Fruit fly (Drosophila melanogaster) whole organism, embryonic: ENCODE measurements around the gene Snx27.
A peak's percentile ranks its signal among the peaks of the same experiment; 100 is the strongest.

ENCODE experiments used
- BEAF-32 ChIP-seq: fragments of 200-800 bp; sonication (Bioruptor generic); optimal IDR thresholded peaks from 3 replicates; lab custom pipeline; 2017; ENCODE audit warnings: missing biosample characterization, missing genetic modification characterization, mild to moderate bottlenecking, moderate library complexity, missing genetic modification reagents
- CG11456 ChIP-seq: fragments of 200-800 bp; sonication (Bioruptor generic); IDR thresholded peaks from 3 replicates; pipeline ENCODE4 v1.3.6; 2022; ENCODE audit warnings: missing biosample characterization, missing genetic modification characterization
- CG12391 ChIP-seq: fragments of 200-800 bp; sonication (Bioruptor generic); optimal IDR thresholded peaks from 3 replicates; lab custom pipeline; 2018; ENCODE audit warnings: missing biosample characterization, mild to moderate bottlenecking, missing genetic modification characterization, moderate library complexity
- CG13424 ChIP-seq: fragments of 200-800 bp; sonication (Bioruptor generic); optimal IDR thresholded peaks from 2 replicates; lab custom pipeline; 2019; ENCODE audit warnings: missing biosample characterization, mild to moderate bottlenecking, missing genetic modification characterization, moderate library complexity
- CG14050 ChIP-seq: fragments of 200-800 bp; sonication (Bioruptor generic); IDR thresholded peaks from 3 replicates; pipeline ENCODE4 v1.3.6; 2022; ENCODE audit warnings: missing biosample characterization, missing genetic modification characterization
- CG14710 ChIP-seq: fragments of 200-800 bp; sonication (Bioruptor generic); optimal IDR thresholded peaks from 3 replicates; lab custom pipeline; 2019; ENCODE audit warnings: missing biosample characterization, mild to moderate bottlenecking, missing genetic modification characterization, moderate library complexity
- CG15514 ChIP-seq: fragments of 200-800 bp; sonication (Bioruptor generic); optimal IDR thresholded peaks from 3 replicates; lab custom pipeline; 2017; ENCODE audit warnings: missing biosample characterization, missing genetic modification characterization, mild to moderate bottlenecking, moderate library complexity, missing genetic modification reagents
- CG16815 ChIP-seq: fragments of 200-800 bp; sonication (Bioruptor generic); optimal IDR thresholded peaks from 3 replicates; lab custom pipeline; 2017; ENCODE audit warnings: missing biosample characterization, mild to moderate bottlenecking, missing genetic modification characterization
- CG17568 ChIP-seq: fragments of 200-800 bp; sonication (Bioruptor generic); optimal IDR thresholded peaks from 2 replicates; lab custom pipeline; 2018; ENCODE audit warnings: missing biosample characterization, mild to moderate bottlenecking, missing genetic modification characterization, moderate library complexity
- CG17829 ChIP-seq: fragments of 200-800 bp; optimal IDR thresholded peaks from 2 replicates; lab custom pipeline; 2019; ENCODE audit warnings: missing biosample characterization, mild to moderate bottlenecking, missing genetic modification characterization, moderate library complexity
- CG18262 ChIP-seq: fragments of 200-800 bp; optimal IDR thresholded peaks from 3 replicates; lab custom pipeline; 2019; ENCODE audit warnings: missing biosample characterization, mild to moderate bottlenecking, missing genetic modification characterization, moderate library complexity
- CG32767 ChIP-seq: fragments of 200-800 bp; sonication (Bioruptor generic); IDR thresholded peaks from 2 replicates; pipeline ENCODE4 v1.3.6; 2022; ENCODE audit warnings: missing biosample characterization, missing genetic modification characterization
- CG32772 ChIP-seq: fragments of 200-800 bp; sonication (Bioruptor generic); IDR thresholded peaks from 2 replicates; pipeline ENCODE4 v1.3.6; 2022; ENCODE audit warnings: missing biosample characterization, missing genetic modification characterization
- CG33557 ChIP-seq: fragments of 200-800 bp; sonication (Bioruptor generic); optimal IDR thresholded peaks from 2 replicates; lab custom pipeline; 2019; ENCODE audit warnings: missing biosample characterization, mild to moderate bottlenecking, missing genetic modification characterization, moderate library complexity
- CG3838 ChIP-seq: fragments of 200-800 bp; sonication (Bioruptor generic); optimal IDR thresholded peaks from 3 replicates; lab custom pipeline; 2016; ENCODE audit warnings: missing biosample characterization, missing genetic modification characterization
- CG4730 ChIP-seq: fragments of 200-800 bp; sonication (Bioruptor generic); IDR thresholded peaks from 2 replicates; pipeline ENCODE4 v1.3.6; 2022; ENCODE audit warnings: missing biosample characterization, missing genetic modification characterization
- CG7271 ChIP-seq: fragments of 200-800 bp; sonication (Bioruptor generic); optimal IDR thresholded peaks from 2 replicates; lab custom pipeline; 2018; ENCODE audit warnings: missing biosample characterization, mild to moderate bottlenecking, missing genetic modification characterization, moderate library complexity
- CG8359 ChIP-seq: fragments of 200-800 bp; sonication (Bioruptor generic); optimal IDR thresholded peaks from 2 replicates; lab custom pipeline; 2017; ENCODE audit warnings: missing biosample characterization, mild to moderate bottlenecking, missing genetic modification characterization, borderline replicate concordance
- CG8924 ChIP-seq: fragments of 200-800 bp; optimal IDR thresholded peaks from 3 replicates; lab custom pipeline; 2019; ENCODE audit warnings: missing biosample characterization, mild to moderate bottlenecking, missing genetic modification characterization, moderate library complexity
- ERR ChIP-seq: fragments of 200-800 bp; sonication (Bioruptor generic); optimal IDR thresholded peaks from 2 replicates; lab custom pipeline; 2016; ENCODE audit warnings: missing biosample characterization, missing genetic modification characterization
- Gsc ChIP-seq: fragments of 200-800 bp; sonication (Bioruptor generic); IDR thresholded peaks from 2 replicates; pipeline ENCODE4 v1.3.6; 2022; ENCODE audit warnings: missing biosample characterization, missing genetic modification characterization
- H15 ChIP-seq: fragments of 200-800 bp; sonication (Bioruptor generic); IDR thresholded peaks from 3 replicates; pipeline ENCODE4 v1.3.6; 2022; ENCODE audit warnings: missing biosample characterization, missing genetic modification characterization
- HHEX ChIP-seq: fragments of 200-800 bp; sonication (Bioruptor generic); optimal IDR thresholded peaks from 3 replicates; lab custom pipeline; 2017; ENCODE audit warnings: missing biosample characterization, mild to moderate bottlenecking, missing genetic modification characterization, missing genetic modification reagents
- HLH4C ChIP-seq: fragments of 200-800 bp; sonication (Bioruptor generic); IDR thresholded peaks from 3 replicates; pipeline ENCODE4 v1.3.6; 2022; ENCODE audit warnings: missing biosample characterization, missing genetic modification characterization; ENCODE audit not compliant: partially characterized antibody
- Hsf ChIP-seq: fragments of 200-800 bp; sonication (Bioruptor generic); optimal IDR thresholded peaks from 3 replicates; lab custom pipeline; 2016; ENCODE audit warnings: missing biosample characterization, missing genetic modification characterization
- Myb ChIP-seq: fragments of 200-800 bp; sonication (Bioruptor generic); optimal IDR thresholded peaks from 2 replicates; lab custom pipeline; 2016; ENCODE audit warnings: missing biosample characterization, missing genetic modification characterization
- Nf-YB ChIP-seq: fragments of 200-800 bp; sonication (Bioruptor generic); optimal IDR thresholded peaks from 3 replicates; lab custom pipeline; 2019; ENCODE audit warnings: missing biosample characterization, mild to moderate bottlenecking, missing genetic modification characterization, moderate library complexity
- Oaz ChIP-seq: fragments of 200-800 bp; sonication (Bioruptor generic); IDR thresholded peaks from 2 replicates; pipeline ENCODE4 v1.3.6; 2022; ENCODE audit warnings: missing biosample characterization, missing genetic modification characterization
- Rfx ChIP-seq: fragments of 200-800 bp; sonication (Bioruptor generic); IDR thresholded peaks from 2 replicates; pipeline ENCODE4 v1.3.6; 2022; ENCODE audit warnings: missing biosample characterization, missing genetic modification characterization
- Side ChIP-seq: fragments of 200-800 bp; sonication (Bioruptor generic); optimal IDR thresholded peaks from 2 replicates; lab custom pipeline; 2016; ENCODE audit warnings: missing biosample characterization, missing genetic modification characterization
- Trl ChIP-seq, 3 experiments: fragments of >200 bp in 2 of 3; fragments of 200-800 bp in 1 of 3; sonication (Bioruptor generic) in 1 of 3; optimal IDR thresholded peaks; 2 replicates in 1 of 3; 3 replicates in 2 of 3; lab custom pipeline; 2016 to 2017; ENCODE audit warnings: missing biosample characterization in 1 of 3, missing genetic modification characterization in 1 of 3
- Xbp1 ChIP-seq: fragments of 200-800 bp; sonication (Bioruptor generic); optimal IDR thresholded peaks from 3 replicates; lab custom pipeline; 2016; ENCODE audit warnings: missing biosample characterization, mild to moderate bottlenecking, missing genetic modification characterization
- amos ChIP-seq: fragments of 200-800 bp; sonication (Bioruptor generic); IDR thresholded peaks from 2 replicates; pipeline ENCODE4 v1.3.6; 2022; ENCODE audit warnings: missing biosample characterization, missing genetic modification characterization; ENCODE audit not compliant: partially characterized antibody
- caup ChIP-seq: fragments of 200-800 bp; sonication (Bioruptor generic); optimal IDR thresholded peaks from 3 replicates; lab custom pipeline; 2017; ENCODE audit warnings: missing biosample characterization, mild to moderate bottlenecking, missing genetic modification characterization, moderate library complexity; ENCODE audit not compliant: severe bottlenecking
- crol ChIP-seq: fragments of 200-800 bp; sonication (Bioruptor generic); IDR thresholded peaks from 2 replicates; pipeline ENCODE4 v1.3.6; 2022; ENCODE audit warnings: missing biosample characterization, missing genetic modification characterization
- dmrt99B ChIP-seq: fragments of 200-800 bp; sonication (Bioruptor generic); optimal IDR thresholded peaks from 2 replicates; lab custom pipeline; 2018; ENCODE audit warnings: missing biosample characterization, mild to moderate bottlenecking, missing genetic modification characterization, moderate library complexity
- eyg ChIP-seq: fragments of 200-800 bp; sonication (Bioruptor generic); optimal IDR thresholded peaks from 3 replicates; lab custom pipeline; 2016; ENCODE audit warnings: missing biosample characterization, missing genetic modification characterization
- fd96Cb ChIP-seq: fragments of 200-800 bp; sonication (Bioruptor generic); optimal IDR thresholded peaks from 2 replicates; lab custom pipeline; 2018; ENCODE audit warnings: missing biosample characterization, mild to moderate bottlenecking, missing genetic modification characterization, moderate library complexity
- gem ChIP-seq: fragments of 200-800 bp; sonication (Bioruptor generic); optimal IDR thresholded peaks from 2 replicates; lab custom pipeline; 2019; ENCODE audit warnings: missing biosample characterization, mild to moderate bottlenecking, missing genetic modification characterization, moderate library complexity
- jigr1 ChIP-seq: fragments of 200-800 bp; sonication (Bioruptor generic); IDR thresholded peaks from 3 replicates; pipeline ENCODE4 v1.3.6; 2022; ENCODE audit warnings: missing biosample characterization, missing genetic modification characterization
- lbe ChIP-seq: fragments of 200-800 bp; sonication (Bioruptor generic); optimal IDR thresholded peaks from 2 replicates; lab custom pipeline; 2016; ENCODE audit warnings: missing biosample characterization, mild to moderate bottlenecking, missing genetic modification characterization
- nau ChIP-seq: fragments of 200-800 bp; sonication (Bioruptor generic); optimal IDR thresholded peaks from 3 replicates; lab custom pipeline; 2017; ENCODE audit warnings: missing biosample characterization, mild to moderate bottlenecking, missing genetic modification characterization, missing genetic modification reagents
- ranshi ChIP-seq: fragments of 200-800 bp; sonication (Bioruptor generic); IDR thresholded peaks from 2 replicates; pipeline ENCODE4 v1.3.6; 2022; ENCODE audit warnings: missing biosample characterization, missing genetic modification characterization
- ro ChIP-seq: fragments of 200-800 bp; sonication (Bioruptor generic); IDR thresholded peaks from 2 replicates; pipeline ENCODE4 v1.3.6; 2022; ENCODE audit warnings: missing biosample characterization, missing genetic modification characterization
- sima ChIP-seq: fragments of 200-800 bp; sonication (Bioruptor generic); optimal IDR thresholded peaks from 2 replicates; lab custom pipeline; 2016; ENCODE audit warnings: missing biosample characterization, missing genetic modification characterization
- sob ChIP-seq: fragments of 200-800 bp; sonication (Bioruptor generic); IDR thresholded peaks from 2 replicates; pipeline ENCODE4 v1.3.6; 2022; ENCODE audit warnings: missing biosample characterization, missing genetic modification characterization
- sqz ChIP-seq: fragments of 200-800 bp; sonication (Bioruptor generic); optimal IDR thresholded peaks from 3 replicates; lab custom pipeline; 2018; ENCODE audit warnings: missing biosample characterization, mild to moderate bottlenecking, missing genetic modification characterization
- stwl ChIP-seq: fragments of 200-800 bp; sonication (Bioruptor generic); optimal IDR thresholded peaks from 3 replicates; lab custom pipeline; 2018; ENCODE audit warnings: missing biosample characterization, mild to moderate bottlenecking, missing genetic modification characterization, moderate library complexity
- sug ChIP-seq: fragments of 200-800 bp; optimal IDR thresholded peaks from 2 replicates; lab custom pipeline; 2019; ENCODE audit warnings: missing biosample characterization, mild to moderate bottlenecking, missing genetic modification characterization, moderate library complexity
- vnd ChIP-seq: fragments of 200-800 bp; sonication (Bioruptor generic); IDR thresholded peaks from 3 replicates; pipeline ENCODE4 v1.3.6; 2022; ENCODE audit warnings: missing biosample characterization, missing genetic modification characterization; ENCODE audit not compliant: partially characterized antibody

Gene Snx27

DNA sequence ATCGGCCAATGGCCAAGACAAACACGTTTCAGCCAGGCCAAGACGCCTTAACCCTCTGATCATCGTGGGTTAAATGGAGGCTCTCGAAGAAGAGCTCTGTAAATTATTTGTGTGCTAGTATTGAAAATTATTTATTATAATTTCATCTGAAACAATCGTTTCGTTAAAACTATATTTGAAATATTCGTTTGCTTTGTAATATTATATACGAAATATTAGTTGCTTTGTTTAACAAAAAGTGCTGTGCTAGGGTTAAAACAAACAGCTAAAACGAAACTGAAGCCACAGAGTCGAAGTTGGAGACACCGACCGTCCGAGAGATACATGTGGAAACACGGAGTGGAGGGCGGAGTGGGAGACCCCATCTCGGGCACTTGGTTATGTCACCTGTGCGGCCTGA, 48.7 kb upstream of the Snx27 start (continued):
- TF ChIP-seq fd96Cb (tag; lab: Kevin White, UChicago) (no peak), Myb (GFP tag; lab: Kevin White, UChicago) (no peak), Oaz (GFP tag; lab: Robert Waterston, UW) (no peak), CG32767 (GFP tag; lab: Robert Waterston, UW) (no peak), CG7271 (tag; lab: Kevin White, UChicago) (no peak), ranshi (GFP tag; lab: Robert Waterston, UW) (no peak), Xbp1 (GFP tag; lab: Kevin White, UChicago) (peak; percentile 7), eyg (no peak), Rfx (0 out of 2 replicates have a peak, but pooled peaks have one; percentile 21), jigr1 (GFP tag; lab: Robert Waterston, UW) (no peak), Side (GFP tag; lab: Kevin White, UChicago) (no peak), HHEX (no peak), CG14050 (GFP tag; lab: Robert Waterston, UW) (no peak), sob (GFP tag; lab: Robert Waterston, UW) (0 out of 2 replicates have a peak, but pooled peaks have one; percentile 26), CG3838 (GFP tag; lab: Kevin White, UChicago) (no peak), sima (GFP tag; lab: Kevin White, UChicago) (no peak), stwl (tag; lab: Kevin White, UChicago) (no peak), Gsc (no peak), CG11456 (no peak), Hsf (GFP tag; lab: Kevin White, UChicago) (no peak), CG16815 (GFP tag; lab: Kevin White, UChicago) (no peak), H15 (no peak), Trl (optimal IDR thresholded peaks at IDR 0.05; lab: Kevin White, UChicago) (no peak), Trl (GFP tag; optimal IDR thresholded peaks at IDR 0.05; lab: Kevin White, UChicago) (no peak), CG17568 (GFP tag; lab: Kevin White, UChicago) (no peak), CG8924 (tag; lab: Kevin White, UChicago) (peak; percentile 48), nau (GFP tag; lab: Kevin White, UChicago) (no peak), BEAF-32 (no peak), sqz (GFP tag; lab: Kevin White, UChicago) (no peak), CG13424 (tag; lab: Kevin White, UChicago) (peak; percentile 45), sug (no peak), ro (GFP tag; lab: Robert Waterston, UW) (no peak), amos (no peak), CG15514 (GFP tag; lab: Kevin White, UChicago) (no peak), CG17829 (tag; lab: Kevin White, UChicago) (no peak), vnd (no peak), gem (tag; lab: Kevin White, UChicago) (peak; percentile 65), HLH4C (GFP tag; lab: Robert Waterston, UW) (no peak), CG33557 (GFP tag; lab: Kevin White, UChicago) (no peak), caup (no peak), CG18262 (tag; lab: Kevin White, UChicago) (peak; percentile 58), dmrt99B (tag; lab: Kevin White, UChicago) (peak; percentile 72), lbe (GFP tag; lab: Kevin White, UChicago) (peak; percentile 68), crol (GFP tag; lab: Robert Waterston, UW) (no peak; the same call in 1 of the 2 replicates), Nf-YB (GFP tag; lab: Kevin White, UChicago) (no peak), CG12391 (tag; lab: Kevin White, UChicago) (peak; percentile 56), CG32772 (GFP tag; lab: Robert Waterston, UW) (no peak), CG4730 (no peak), CG14710 (tag; lab: Kevin White, UChicago) (no peak), ERR (GFP tag; lab: Kevin White, UChicago) (no peak), CG8359 (GFP tag; lab: Kevin White, UChicago) (no peak)
